Worm (Caenorhabditis elegans): Measurements from ENCODE around the gene C15C8.6.
A peak's percentile ranks its signal among the peaks of the same experiment; 100 is the strongest.

The C15C8.6 gene

DNA sequence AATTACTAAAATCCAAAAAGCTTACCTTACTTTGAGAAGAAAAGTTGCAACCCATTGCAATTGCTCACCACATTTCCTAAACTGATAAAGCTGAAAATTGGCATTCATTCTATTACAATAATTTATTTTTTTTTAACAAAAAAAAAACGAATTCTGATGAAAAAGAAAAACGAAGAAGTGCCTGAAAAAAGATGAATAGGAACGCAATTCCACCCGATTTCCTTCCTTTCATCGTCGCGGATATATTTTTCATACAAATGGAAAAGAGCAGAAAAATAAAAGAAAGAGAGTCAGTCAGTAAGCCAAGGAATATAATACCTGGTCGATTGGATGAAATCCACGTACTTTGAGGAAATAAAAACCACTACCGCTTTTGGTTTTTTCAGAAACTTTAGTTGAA is 3.5 kb upstream of the C15C8.6 start, which contains the start of gene gpa-13:
Gene gpa-13, minus strand, starts transcription at position 101 of the 400 bp plus-strand sequence.
- TF ChIP-seq dmd-9 (GFP tag; IDR thresholded peaks at IDR 0.05) (no peak), aly-2 (tag; optimal IDR thresholded peaks at IDR 0.05) (no peak), nhr-6 (tag; optimal IDR thresholded peaks at IDR 0.05) (no peak), unc-39 (tag; optimal IDR thresholded peaks at IDR 0.05) (no peak), ceh-62 (tag; optimal IDR thresholded peaks at IDR 0.05) (no peak), zag-1 (tag; optimal IDR thresholded peaks at IDR 0.05) (no peak), F37D6.2 (tag; optimal IDR thresholded peaks at IDR 0.05) (no peak), hif-1 (tag; optimal IDR thresholded peaks at IDR 0.05) (no peak), F49E8.2 (tag; optimal IDR thresholded peaks at IDR 0.05; ENCODE audit: borderline replicate concordance) (no peak), ceh-82 (tag; optimal IDR thresholded peaks at IDR 0.05) (no peak), F26F4.8 (GFP tag; conservative IDR thresholded peaks at IDR 0.05) (no peak), lin-29 (GFP tag; IDR thresholded peaks at IDR 0.05) (no peak), mes-2 (tag; optimal IDR thresholded peaks at IDR 0.05; ENCODE audit: poor library complexity, severe bottlenecking) (no peak), Y105C5A.15 (GFP tag; IDR thresholded peaks at IDR 0.05) (no peak), nhr-102 (tag; optimal IDR thresholded peaks at IDR 0.05) (no peak), F44E2.7 (GFP tag; IDR thresholded peaks at IDR 0.05) (no peak), lin-1 (GFP tag; IDR thresholded peaks at IDR 0.05) (no peak), zfp-2 (tag; optimal IDR thresholded peaks at IDR 0.05) (no peak), php-3 (GFP tag; IDR thresholded peaks at IDR 0.05) (no peak), nhr-10 (tag; optimal IDR thresholded peaks at IDR 0.05) (no peak)

DNA sequence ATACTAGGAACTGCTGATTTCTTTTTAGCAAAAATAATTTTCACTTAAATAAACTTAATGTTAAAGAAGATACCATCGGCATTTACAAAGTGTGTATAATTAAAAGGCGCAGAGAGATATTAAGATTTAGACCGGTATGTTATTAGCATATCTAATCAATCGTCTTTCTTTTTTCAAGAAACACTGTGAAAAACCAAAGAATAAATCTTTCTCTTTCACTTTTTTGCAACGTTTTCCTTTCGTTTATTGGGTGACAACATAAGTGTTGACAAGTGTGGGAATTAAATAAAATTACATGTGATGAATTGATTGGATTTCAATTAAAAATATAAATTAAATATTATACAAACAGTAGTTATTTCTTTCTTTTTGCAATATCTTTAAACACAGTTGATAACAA is 1.1 kb upstream of the C15C8.6 start, which contains the start of gene C15C8.8:
Gene C15C8.8, minus strand, starts transcription at position 101 of the 400 bp plus-strand sequence.
- TF ChIP-seq nhr-102 (tag; optimal IDR thresholded peaks at IDR 0.05) (no peak), aha-1 (tag) (no peak), egl-43 (GFP tag; IDR thresholded peaks at IDR 0.05) (no peak), ztf-7 (tag; optimal IDR thresholded peaks at IDR 0.05) (no peak), lin-38 (GFP tag; IDR thresholded peaks at IDR 0.05) (no peak), daf-16 (GFP tag; optimal IDR thresholded peaks at IDR 0.05) (no peak), daf-16 (tag; optimal IDR thresholded peaks at IDR 0.05) (no peak), snpc-1.2 (GFP tag; IDR thresholded peaks at IDR 0.05) (no peak), mxl-2 (GFP tag; conservative IDR thresholded peaks at IDR 0.05) (no peak), nhr-10 (tag; optimal IDR thresholded peaks at IDR 0.05) (no peak), F26F4.8 (GFP tag; conservative IDR thresholded peaks at IDR 0.05) (no peak), ceh-62 (tag; optimal IDR thresholded peaks at IDR 0.05) (no peak), zip-2 (tag; optimal IDR thresholded peaks at IDR 0.05) (no peak), ZK337.2 (GFP tag; IDR thresholded peaks at IDR 0.05) (no peak), duxl-1 (tag; optimal IDR thresholded peaks at IDR 0.05; ENCODE audit: poor library complexity) (no peak), nhr-237 (tag; optimal IDR thresholded peaks at IDR 0.05) (no peak)

ce11 chrV:12749558-12749957 is 1.8 kb downstream of the C15C8.6 start:
- TF ChIP-seq unc-62 (GFP tag; optimal IDR thresholded peaks at IDR 0.05 in 1 of 2) (peak in 1 of 2 experiments; percentile 94), unc-62 (tag; optimal IDR thresholded peaks at IDR 0.05) (no peak), skn-1 (tag; optimal IDR thresholded peaks at IDR 0.05) (no peak)

DNA sequence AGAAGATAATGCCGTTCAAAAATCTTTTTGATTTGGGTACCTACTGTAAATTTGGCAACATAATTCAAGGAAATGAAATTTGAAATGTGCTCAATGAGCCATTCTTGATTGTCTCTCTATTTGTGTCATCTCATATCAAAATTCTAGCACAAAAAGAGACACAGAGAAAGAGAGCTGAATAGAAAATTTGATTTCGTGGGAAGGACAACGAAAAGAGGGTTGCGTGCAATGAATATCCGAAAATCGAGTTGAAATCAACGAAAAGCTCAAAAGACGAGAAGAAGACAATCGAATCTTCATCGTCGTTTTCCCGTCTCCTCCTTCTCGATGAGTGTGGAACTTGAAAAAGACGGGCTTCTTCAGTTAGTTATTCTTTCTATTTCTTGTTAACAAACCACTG is 3.5 kb downstream of the C15C8.6 start, which contains the start of gene C15C8.5:
Gene C15C8.5, plus strand, starts transcription at position 152 of the 400 bp plus-strand sequence.
- no peak for TF ChIP-seq snpc-4 (tag; optimal IDR thresholded peaks at IDR 0.05)
- no peak for TF ChIP-seq zag-1 (tag; optimal IDR thresholded peaks at IDR 0.05)
- peak; percentile 97 for TF ChIP-seq fkh-10 (GFP tag; optimal IDR thresholded peaks at IDR 0.05)
- peak; percentile 91 for TF ChIP-seq ces-1 (GFP tag; optimal IDR thresholded peaks at IDR 0.05)
- no peak for TF ChIP-seq mep-1 (tag; optimal IDR thresholded peaks at IDR 0.05)
